Fruit fly (Drosophila melanogaster) Kc167 (cell line): ENCODE measurements around the gene Tim17b1.

ENCODE experiments used
- Myc ChIP-seq: fragments of >200 bp; optimal IDR thresholded peaks from 2 replicates; lab custom pipeline; 2017; ENCODE audit warnings: missing external identifiers
- Sin3A ChIP-seq: fragments of >200 bp; optimal IDR thresholded peaks from 2 replicates; lab custom pipeline; 2018; ENCODE audit warnings: missing external identifiers
- h ChIP-seq: fragments of >200 bp; optimal IDR thresholded peaks from 3 replicates; lab custom pipeline; 2018; ENCODE audit warnings: missing external identifiers
- insv ChIP-seq: fragments of >200 bp; optimal IDR thresholded peaks from 3 replicates; lab custom pipeline; 2018; ENCODE audit warnings: missing external identifiers
- psq ChIP-seq: fragments of >200 bp; optimal IDR thresholded peaks from 2 replicates; lab custom pipeline; 2017; ENCODE audit warnings: missing external identifiers
- ttk ChIP-seq: sonication (Bioruptor generic); optimal IDR thresholded peaks from 2 replicates; lab custom pipeline; 2017; ENCODE audit warnings: missing external identifiers

Tim17b1 gene

dm6 chr3R:5308137-5308797, 8.3 kb downstream of the Tim17b1 start:
- no peak for TF ChIP-seq ttk
- TF ChIP-seq h (lab: Kevin White, UChicago) = no peak
- no peak for TF ChIP-seq insv (lab: Kevin White, UChicago)
- no peak for TF ChIP-seq Myc (lab: Kevin White, UChicago)
- TF ChIP-seq Sin3A (lab: Kevin White, UChicago) = no peak
- no peak for TF ChIP-seq psq (lab: Kevin White, UChicago)

DNA sequence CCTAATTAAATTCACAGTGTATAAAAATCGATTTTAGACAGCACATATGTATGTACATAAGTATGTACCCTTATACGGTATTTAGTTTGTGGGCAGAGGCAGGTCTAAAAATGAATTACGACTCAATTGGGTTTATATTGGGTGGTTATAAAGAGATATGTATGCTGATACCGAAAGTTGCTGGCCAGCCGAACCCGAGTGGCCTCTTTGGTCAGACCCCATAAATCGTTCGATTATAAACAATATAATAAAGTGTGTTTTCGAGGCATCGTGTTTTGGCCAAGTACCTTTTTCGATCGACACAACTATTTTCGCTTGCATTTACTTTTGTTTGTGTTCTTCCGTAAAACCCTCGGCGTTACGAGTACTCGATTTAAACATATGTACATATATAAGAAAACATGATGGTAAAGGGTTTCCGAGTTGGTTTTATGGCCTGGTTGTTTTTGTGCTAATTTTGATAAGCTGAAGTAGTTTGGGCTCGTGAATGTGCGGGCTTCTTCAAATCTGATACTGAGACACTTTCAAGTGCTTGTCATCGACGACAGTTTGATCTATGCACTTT, 9.4 kb downstream of the Tim17b1 start:
- TF ChIP-seq insv (lab: Kevin White, UChicago) = no peak
- no peak for TF ChIP-seq psq (lab: Kevin White, UChicago)
- no peak for TF ChIP-seq Sin3A (lab: Kevin White, UChicago)
- TF ChIP-seq h (lab: Kevin White, UChicago) = no peak
- no peak for TF ChIP-seq ttk
- TF ChIP-seq Myc (lab: Kevin White, UChicago) = no peak

DNA sequence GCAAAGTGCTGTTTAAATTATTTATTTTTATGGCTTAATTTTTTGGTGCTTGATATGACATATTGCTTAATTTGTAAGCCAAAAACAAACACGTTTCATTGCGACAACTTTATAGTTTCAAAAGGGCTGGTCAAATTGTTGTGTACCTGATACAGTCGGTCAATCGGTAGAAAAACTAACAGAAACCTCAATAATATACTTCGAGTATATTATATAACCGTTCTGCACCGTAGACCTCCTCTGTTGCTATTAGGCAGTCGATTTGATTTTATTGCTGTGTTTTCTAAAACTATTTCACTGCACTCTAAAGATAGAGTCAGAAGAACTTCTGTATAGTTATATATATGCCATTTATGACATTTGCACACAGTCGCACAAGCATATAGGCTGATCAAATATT, 10.3 kb downstream of the Tim17b1 start:
- TF ChIP-seq psq (lab: Kevin White, UChicago) = no peak
- no peak for TF ChIP-seq insv (lab: Kevin White, UChicago)
- TF ChIP-seq ttk = no peak
- TF ChIP-seq Sin3A (lab: Kevin White, UChicago) = no peak
- no peak for TF ChIP-seq h (lab: Kevin White, UChicago)
- no peak for TF ChIP-seq Myc (lab: Kevin White, UChicago)

DNA sequence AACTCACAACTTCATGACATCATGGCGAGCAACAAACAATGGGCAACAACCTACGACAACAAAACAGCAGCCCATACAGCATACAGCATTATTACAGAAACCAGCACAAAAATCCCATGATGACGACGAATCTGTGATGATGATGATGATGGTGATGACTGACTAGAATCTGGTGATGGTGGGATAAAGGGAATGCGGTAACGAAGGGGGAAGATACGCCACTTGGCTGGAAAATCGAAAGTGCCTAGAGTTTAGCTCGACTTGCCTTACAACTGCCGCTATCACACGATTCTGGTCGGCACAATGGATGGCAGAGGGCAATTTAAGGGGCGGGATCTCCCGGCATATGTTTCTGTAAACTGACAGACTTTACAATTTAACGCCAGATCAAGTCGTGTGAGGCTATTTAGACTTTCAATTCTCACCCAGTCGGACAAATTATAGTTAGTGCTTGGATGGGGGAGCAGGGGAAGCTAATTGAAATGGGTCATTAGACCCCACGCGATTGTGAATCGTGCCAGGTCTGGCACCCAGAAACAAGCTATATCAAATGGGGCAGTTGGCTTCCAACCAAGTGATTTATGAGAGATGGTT, 15.2 kb downstream of the Tim17b1 start:
- TF ChIP-seq psq (lab: Kevin White, UChicago) (no peak), Sin3A (lab: Kevin White, UChicago) (no peak)

DNA sequence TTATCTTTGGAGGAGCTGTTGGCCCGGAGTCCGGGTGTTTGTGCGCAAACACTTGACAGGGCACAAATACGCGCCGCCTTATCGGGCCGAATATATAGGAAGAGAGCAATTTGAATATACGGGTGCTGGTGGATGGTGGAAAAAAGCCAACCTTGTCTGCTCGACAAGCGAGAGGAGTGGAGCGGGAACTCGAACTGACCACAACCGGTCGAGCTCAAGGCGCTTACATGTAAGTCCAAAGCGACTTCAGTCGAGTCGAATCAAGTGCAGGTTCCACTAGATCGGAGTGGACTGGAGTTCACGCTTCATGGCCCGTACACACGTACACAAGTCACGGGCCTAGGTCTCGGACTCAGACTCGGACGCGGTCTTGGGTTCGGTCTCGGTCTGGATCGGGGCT, 15.9 kb downstream of the Tim17b1 start:
- TF ChIP-seq insv (lab: Kevin White, UChicago) (no peak), ttk (no peak), Myc (lab: Kevin White, UChicago) (no peak), Sin3A (lab: Kevin White, UChicago) (no peak), psq (lab: Kevin White, UChicago) (no peak), h (lab: Kevin White, UChicago) (no peak)

DNA sequence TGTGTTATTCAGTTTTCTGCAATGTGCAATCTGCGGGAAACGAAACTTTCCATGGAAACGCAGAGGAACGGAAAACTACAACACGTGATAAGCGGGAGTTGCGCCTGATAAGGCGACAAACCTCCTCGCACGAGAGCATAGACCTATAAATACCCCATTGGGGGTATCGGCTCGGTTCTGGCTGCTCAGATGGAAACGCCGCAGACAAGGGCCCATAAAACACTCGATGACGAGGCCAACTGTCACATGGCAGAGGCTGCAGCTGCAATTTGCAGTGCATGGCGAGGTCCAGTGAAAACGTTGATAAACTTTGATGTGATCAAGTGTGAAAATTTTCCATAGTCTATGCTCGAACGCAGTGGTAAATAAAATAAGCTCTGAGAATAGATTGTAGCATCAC, 16.8 kb downstream of the Tim17b1 start:
- TF ChIP-seq psq (lab: Kevin White, UChicago) (no peak), Myc (lab: Kevin White, UChicago) (no peak), ttk (no peak), h (lab: Kevin White, UChicago) (no peak), Sin3A (lab: Kevin White, UChicago) (no peak), insv (lab: Kevin White, UChicago) (no peak)

DNA sequence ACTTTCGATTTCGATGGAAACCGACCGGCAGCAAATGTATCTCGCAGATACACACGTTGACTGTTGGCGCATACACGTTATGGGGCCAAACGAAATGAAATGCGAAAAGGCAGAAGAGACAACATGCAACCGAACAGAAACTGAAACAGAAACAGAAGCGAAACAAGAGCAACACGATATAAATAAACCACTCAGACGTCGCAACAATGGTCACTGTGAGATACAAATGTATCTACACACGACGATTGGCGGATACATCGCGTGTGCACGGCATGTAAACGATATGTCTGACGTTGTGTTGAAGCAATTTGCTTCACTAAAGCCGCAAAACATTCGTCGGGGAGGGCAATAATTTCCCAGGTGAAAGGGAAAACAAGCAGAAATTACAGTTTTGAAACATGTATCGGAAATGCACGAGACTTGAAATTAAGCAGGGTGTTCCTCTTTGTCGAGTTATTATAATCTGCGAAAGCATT, 17.7 kb downstream of the Tim17b1 start:
- TF ChIP-seq h (lab: Kevin White, UChicago) (no peak), insv (lab: Kevin White, UChicago) (no peak), ttk (no peak), Myc (lab: Kevin White, UChicago) (no peak), psq (lab: Kevin White, UChicago) (no peak), Sin3A (lab: Kevin White, UChicago) (no peak)

DNA sequence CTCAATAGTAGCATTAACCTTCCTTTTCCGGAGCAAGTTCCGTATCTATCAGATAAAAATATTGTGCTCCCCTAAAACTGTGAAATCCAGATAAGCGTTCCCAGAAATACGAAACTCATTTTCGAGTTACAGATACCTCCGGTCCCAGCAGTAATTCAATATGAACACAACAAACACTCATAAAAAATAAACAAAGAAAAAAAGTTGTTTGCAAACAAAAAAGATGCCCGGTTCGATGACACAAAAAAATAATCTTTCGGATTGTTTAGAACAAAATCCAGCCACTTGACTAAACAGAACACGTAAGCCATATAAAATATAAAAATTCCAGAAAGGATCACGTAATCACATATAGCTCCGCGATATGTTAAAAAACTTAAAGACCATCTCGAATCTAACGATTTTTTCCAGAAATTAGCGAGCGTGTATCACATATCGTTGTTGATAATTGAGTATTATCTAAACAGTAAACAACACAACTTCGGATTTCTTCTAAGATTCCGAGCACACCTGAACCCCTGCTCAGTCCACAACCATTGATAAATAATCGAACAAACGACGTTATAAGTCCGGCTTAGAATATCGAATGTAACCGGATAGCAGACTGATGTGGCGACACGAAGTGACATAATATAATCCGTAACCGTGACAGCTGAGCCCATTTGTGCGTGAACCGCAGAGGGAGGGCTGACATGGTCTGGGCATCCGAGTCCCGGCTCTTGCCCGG, 19.3 kb downstream of the Tim17b1 start:
- no peak for TF ChIP-seq ttk
- TF ChIP-seq Sin3A (lab: Kevin White, UChicago) = no peak
- no peak for TF ChIP-seq h (lab: Kevin White, UChicago)
- no peak for TF ChIP-seq psq (lab: Kevin White, UChicago)
- TF ChIP-seq insv (lab: Kevin White, UChicago) = no peak
- no peak for TF ChIP-seq Myc (lab: Kevin White, UChicago)

DNA sequence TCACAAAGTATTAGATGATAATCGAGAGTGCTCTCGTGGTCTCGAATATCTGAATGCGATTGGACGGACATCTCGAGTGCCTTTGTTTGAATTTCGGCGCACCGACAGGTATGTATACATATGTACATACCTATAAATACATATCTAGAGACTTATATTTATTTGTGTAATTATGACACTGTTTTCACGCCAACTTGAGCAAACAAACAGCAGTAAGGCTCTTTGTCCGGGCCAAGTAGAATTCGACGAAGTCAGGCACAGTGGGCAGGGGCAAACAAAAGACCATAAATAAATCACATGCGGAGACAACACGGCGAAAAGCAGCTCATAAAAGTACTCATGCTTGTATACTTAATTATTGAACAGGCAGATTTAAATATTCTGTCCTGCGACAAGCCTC, 20.7 kb downstream of the Tim17b1 start:
- no peak for TF ChIP-seq h (lab: Kevin White, UChicago)
- TF ChIP-seq Sin3A (lab: Kevin White, UChicago) = no peak
- no peak for TF ChIP-seq ttk
- no peak for TF ChIP-seq psq (lab: Kevin White, UChicago)
- no peak for TF ChIP-seq Myc (lab: Kevin White, UChicago)
- no peak for TF ChIP-seq insv (lab: Kevin White, UChicago)

- TF ChIP-seq h (lab: Kevin White, UChicago) (no peak), insv (lab: Kevin White, UChicago) (no peak), Sin3A (lab: Kevin White, UChicago) (no peak), ttk (no peak), psq (lab: Kevin White, UChicago) (no peak), Myc (lab: Kevin White, UChicago) (no peak)
Observed at dm6 chr3R:5322182-5322609, 22.3 kb downstream of the Tim17b1 start.
